Worm (Caenorhabditis elegans) whole organism, L2 larva: ENCODE results near the gene F36H12.4.

Experiments
- R02D3.7 ChIP-seq: fragments of 150-350 bp; optimal IDR thresholded peaks from 2 replicates; lab custom pipeline; 2014; ENCODE audit warnings: missing biosample characterization, missing genetic modification characterization
- ZK546.5 ChIP-seq: sonication (generic microtip); optimal IDR thresholded peaks from 2 replicates; lab custom pipeline; 2017; ENCODE audit warnings: missing biosample characterization, missing genetic modification characterization
- aly-2 ChIP-seq: fragments of 150-350 bp; optimal IDR thresholded peaks from 2 replicates; lab custom pipeline; 2014; ENCODE audit warnings: missing biosample characterization, missing genetic modification characterization
- lin-13 ChIP-seq: fragments of 150-350 bp; optimal IDR thresholded peaks from 2 replicates; lab custom pipeline; 2014; ENCODE audit warnings: missing biosample characterization, missing genetic modification reagents, missing genetic modification characterization
- nhr-237 ChIP-seq: fragments of 150-350 bp; optimal IDR thresholded peaks from 2 replicates; lab custom pipeline; 2014; ENCODE audit warnings: missing biosample characterization, missing genetic modification characterization
- skn-1 ChIP-seq: sonication (generic microtip); optimal IDR thresholded peaks from 2 replicates; lab custom pipeline; 2017; ENCODE audit warnings: missing biosample characterization, missing genetic modification characterization
- snpc-4 ChIP-seq: fragments of 150-350 bp; optimal IDR thresholded peaks from 2 replicates; lab custom pipeline; 2014; ENCODE audit warnings: missing biosample characterization, missing genetic modification characterization

DNA sequence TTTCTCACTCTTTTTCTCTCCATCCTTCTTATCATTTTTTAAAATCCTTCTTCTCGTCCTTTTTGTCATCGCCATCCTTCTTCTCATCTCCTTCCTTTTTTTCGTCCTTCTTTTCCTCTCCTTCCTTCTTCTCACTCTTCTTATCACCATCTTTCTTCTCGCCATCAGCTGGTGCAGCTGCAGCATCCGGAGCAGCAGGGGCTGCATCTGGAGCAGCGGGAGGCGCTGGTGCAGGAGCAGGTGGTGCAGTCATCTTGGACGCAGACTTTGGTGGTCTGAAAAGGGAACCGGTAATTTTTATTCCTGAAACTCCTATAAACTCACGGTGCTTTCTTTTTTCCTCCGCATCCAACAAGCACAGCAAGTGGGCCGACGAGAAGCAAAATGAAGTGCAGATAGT is 47.2 kb upstream of the F36H12.4 start:
- no peak for TF ChIP-seq aly-2 (tag; lab: Kevin White, UChicago)
- TF ChIP-seq snpc-4 (tag; lab: Kevin White, UChicago) = no peak
- no peak for TF ChIP-seq R02D3.7 (tag; lab: Kevin White, UChicago)
- no peak for TF ChIP-seq lin-13 (GFP tag; lab: Kevin White, UChicago)
- TF ChIP-seq skn-1 = no peak
- no peak for TF ChIP-seq nhr-237
- TF ChIP-seq ZK546.5 (tag; lab: Kevin White, UChicago) = no peak
